Worm (Caenorhabditis elegans): ENCODE results near the gene str-129.

Gene str-129

ce11 chrV:8092385-8092784 is at the start of gene str-129:
TSS of gene str-129 (minus strand) at chrV:8092485.
- TF ChIP-seq ama-1 (optimal IDR thresholded peaks at IDR 0.05): no peak
- no peak for TF ChIP-seq hmg-4 (GFP tag; optimal IDR thresholded peaks at IDR 0.05)
- no peak for TF ChIP-seq hmbx-1 (tag; optimal IDR thresholded peaks at IDR 0.05)
- TF ChIP-seq B0310.2 (tag; optimal IDR thresholded peaks at IDR 0.05): no peak
- TF ChIP-seq flt-1 (GFP tag; IDR thresholded peaks at IDR 0.05): no peak

- TF ChIP-seq pes-1 (GFP tag; IDR thresholded peaks at IDR 0.05) (no peak), hmbx-1 (tag; optimal IDR thresholded peaks at IDR 0.05) (no peak), hmg-4 (GFP tag; optimal IDR thresholded peaks at IDR 0.05) (no peak), ceh-13 (GFP tag; optimal IDR thresholded peaks at IDR 0.05) (no peak), ets-7 (tag; optimal IDR thresholded peaks at IDR 0.05) (no peak), B0310.2 (tag; optimal IDR thresholded peaks at IDR 0.05) (no peak), hnd-1 (tag; optimal IDR thresholded peaks at IDR 0.05) (no peak), sea-1 (GFP tag; conservative IDR thresholded peaks at IDR 0.05) (no peak), scrt-1 (GFP tag; IDR thresholded peaks at IDR 0.05) (no peak), tra-4 (tag; optimal IDR thresholded peaks at IDR 0.05) (no peak), ama-1 (optimal IDR thresholded peaks at IDR 0.05) (no peak), flt-1 (GFP tag; IDR thresholded peaks at IDR 0.05) (no peak), tbx-11 (GFP tag; IDR thresholded peaks at IDR 0.05) (no peak), aly-1 (tag; optimal IDR thresholded peaks at IDR 0.05) (no peak)
Observed at ce11 chrV:8132926-8133325, 40.6 kb upstream of the str-129 start, which contains the start of gene D1014.4. TSS of gene D1014.4 (plus strand) at chrV:8133226.

DNA sequence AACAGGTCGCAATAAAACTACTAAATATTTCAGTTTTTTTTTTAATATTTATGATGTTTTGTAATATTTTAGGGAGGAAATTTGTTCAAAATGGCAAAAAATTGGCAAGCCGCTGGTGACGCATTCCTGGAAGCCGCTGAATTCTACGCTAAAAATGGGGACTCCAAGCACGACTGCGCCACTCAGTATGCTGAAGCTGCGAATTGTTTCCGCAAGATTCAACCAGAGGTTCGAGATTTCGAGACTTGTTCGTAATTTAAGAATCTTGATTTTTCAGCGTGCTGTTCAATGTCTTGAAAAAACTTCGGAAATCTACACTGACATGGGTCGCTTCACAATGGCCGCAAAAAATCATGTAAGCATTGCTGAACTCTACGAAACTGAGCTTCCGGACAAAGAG is 39.3 kb upstream of the str-129 start:
- TF ChIP-seq flt-1 (GFP tag; IDR thresholded peaks at IDR 0.05): no peak
- TF ChIP-seq scrt-1 (GFP tag; IDR thresholded peaks at IDR 0.05): no peak
- no peak for TF ChIP-seq ets-7 (tag; optimal IDR thresholded peaks at IDR 0.05)
- TF ChIP-seq sea-1 (GFP tag; conservative IDR thresholded peaks at IDR 0.05): no peak
- no peak for TF ChIP-seq B0310.2 (tag; optimal IDR thresholded peaks at IDR 0.05)
- no peak for TF ChIP-seq hnd-1 (tag; optimal IDR thresholded peaks at IDR 0.05)
- no peak for TF ChIP-seq F13C5.2 (tag; optimal IDR thresholded peaks at IDR 0.05)
- no peak for TF ChIP-seq tbx-37 (GFP tag; conservative IDR thresholded peaks at IDR 0.05)
- no peak for TF ChIP-seq pes-1 (GFP tag; IDR thresholded peaks at IDR 0.05)
- no peak for TF ChIP-seq hmg-4 (GFP tag; optimal IDR thresholded peaks at IDR 0.05)
- TF ChIP-seq ceh-13 (GFP tag; optimal IDR thresholded peaks at IDR 0.05): no peak
- TF ChIP-seq hmbx-1 (tag; optimal IDR thresholded peaks at IDR 0.05): no peak
- no peak for TF ChIP-seq aly-1 (tag; optimal IDR thresholded peaks at IDR 0.05)
- no peak for TF ChIP-seq tra-4 (tag; optimal IDR thresholded peaks at IDR 0.05)
- TF ChIP-seq ceh-36 (tag; optimal IDR thresholded peaks at IDR 0.05): no peak
- TF ChIP-seq ama-1 (optimal IDR thresholded peaks at IDR 0.05): no peak
- no peak for TF ChIP-seq tbx-11 (GFP tag; IDR thresholded peaks at IDR 0.05)

ce11 chrV:8130812-8131211 is 38.5 kb upstream of the str-129 start:
- TF ChIP-seq sea-1 (GFP tag; conservative IDR thresholded peaks at IDR 0.05): no peak
- TF ChIP-seq F13C5.2 (tag; optimal IDR thresholded peaks at IDR 0.05): no peak
- TF ChIP-seq scrt-1 (GFP tag; IDR thresholded peaks at IDR 0.05): no peak
- TF ChIP-seq hnd-1 (tag; optimal IDR thresholded peaks at IDR 0.05): no peak
- no peak for TF ChIP-seq tbx-11 (GFP tag; IDR thresholded peaks at IDR 0.05)
- TF ChIP-seq ceh-13 (GFP tag; optimal IDR thresholded peaks at IDR 0.05): no peak
- TF ChIP-seq tra-4 (tag; optimal IDR thresholded peaks at IDR 0.05): no peak
- no peak for TF ChIP-seq hmbx-1 (tag; optimal IDR thresholded peaks at IDR 0.05)
- no peak for TF ChIP-seq aly-1 (tag; optimal IDR thresholded peaks at IDR 0.05)
- TF ChIP-seq pes-1 (GFP tag; IDR thresholded peaks at IDR 0.05): no peak
- TF ChIP-seq tbx-37 (GFP tag; conservative IDR thresholded peaks at IDR 0.05): no peak
- TF ChIP-seq ama-1 (optimal IDR thresholded peaks at IDR 0.05): no peak
- no peak for TF ChIP-seq hmg-4 (GFP tag; optimal IDR thresholded peaks at IDR 0.05)
- no peak for TF ChIP-seq flt-1 (GFP tag; IDR thresholded peaks at IDR 0.05)
- TF ChIP-seq ceh-36 (tag; optimal IDR thresholded peaks at IDR 0.05): no peak
- no peak for TF ChIP-seq B0310.2 (tag; optimal IDR thresholded peaks at IDR 0.05)
- no peak for TF ChIP-seq ets-7 (tag; optimal IDR thresholded peaks at IDR 0.05)

DNA sequence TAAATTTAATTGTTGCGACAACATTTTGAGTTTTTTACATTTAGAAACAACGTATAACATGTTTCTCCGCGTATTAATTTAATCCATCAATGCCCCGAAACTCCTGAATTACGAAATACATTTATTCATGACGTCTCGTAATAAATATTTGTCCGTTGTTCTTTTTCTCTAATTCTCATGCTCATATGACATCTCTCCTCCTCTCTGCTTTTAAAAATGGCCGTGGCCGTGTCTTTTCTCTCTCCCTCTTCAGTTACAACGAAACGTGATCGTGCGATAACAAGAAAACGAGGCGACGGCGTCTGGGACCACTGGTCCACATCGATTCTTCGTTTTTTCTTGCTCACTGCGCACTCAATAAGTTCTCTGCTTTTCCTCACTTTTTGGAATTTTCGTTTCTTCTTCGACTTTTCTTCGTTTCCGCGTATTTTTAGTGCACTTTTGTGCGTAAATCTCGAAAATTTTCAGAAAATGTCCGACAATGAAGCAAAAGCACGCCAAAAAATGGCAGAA is 37.9 kb upstream of the str-129 start, which contains the start of gene snap-1:
Gene snap-1 (plus strand): TSS at position 463 of the 513 bp plus-strand sequence.
- TF ChIP-seq B0310.2 (tag; optimal IDR thresholded peaks at IDR 0.05) (no peak), tra-4 (tag; optimal IDR thresholded peaks at IDR 0.05) (no peak), hmg-4 (GFP tag; optimal IDR thresholded peaks at IDR 0.05) (no peak), F13C5.2 (tag; optimal IDR thresholded peaks at IDR 0.05) (no peak), scrt-1 (GFP tag; IDR thresholded peaks at IDR 0.05) (no peak), aly-1 (tag; optimal IDR thresholded peaks at IDR 0.05) (no peak), hnd-1 (tag; optimal IDR thresholded peaks at IDR 0.05) (no peak), flt-1 (GFP tag; IDR thresholded peaks at IDR 0.05) (no peak), ets-7 (tag; optimal IDR thresholded peaks at IDR 0.05) (no peak), pes-1 (GFP tag; IDR thresholded peaks at IDR 0.05) (no peak), ceh-36 (tag; optimal IDR thresholded peaks at IDR 0.05) (no peak), tbx-37 (GFP tag; conservative IDR thresholded peaks at IDR 0.05) (no peak), hmbx-1 (tag; optimal IDR thresholded peaks at IDR 0.05) (no peak), ceh-13 (GFP tag; optimal IDR thresholded peaks at IDR 0.05) (no peak), sea-1 (GFP tag; conservative IDR thresholded peaks at IDR 0.05) (no peak), tbx-11 (GFP tag; IDR thresholded peaks at IDR 0.05) (no peak), ama-1 (optimal IDR thresholded peaks at IDR 0.05) (no peak)

DNA sequence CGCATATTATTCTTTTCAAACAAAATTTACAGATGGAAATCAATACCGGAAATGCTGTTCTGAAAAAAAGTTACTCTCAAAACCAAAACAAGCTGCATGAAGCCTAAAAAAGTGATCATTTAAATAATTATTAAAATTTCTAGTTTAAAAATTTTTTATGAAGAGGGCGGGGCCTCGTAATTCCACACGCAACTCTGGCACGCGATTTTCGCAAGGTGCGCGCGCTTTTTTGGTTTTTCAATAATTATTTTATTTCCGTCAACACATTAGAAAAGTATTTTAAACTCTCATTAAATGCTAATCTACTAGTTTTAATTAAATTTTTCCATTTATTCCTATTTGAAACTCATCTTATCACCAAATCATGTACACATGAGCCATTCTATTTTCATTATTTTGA is 37.4 kb upstream of the str-129 start:
- TF ChIP-seq F13C5.2 (tag; optimal IDR thresholded peaks at IDR 0.05) (no peak), tbx-11 (GFP tag; IDR thresholded peaks at IDR 0.05) (0 out of 2 replicates have a peak, but pooled peaks have one; percentile 35)

DNA sequence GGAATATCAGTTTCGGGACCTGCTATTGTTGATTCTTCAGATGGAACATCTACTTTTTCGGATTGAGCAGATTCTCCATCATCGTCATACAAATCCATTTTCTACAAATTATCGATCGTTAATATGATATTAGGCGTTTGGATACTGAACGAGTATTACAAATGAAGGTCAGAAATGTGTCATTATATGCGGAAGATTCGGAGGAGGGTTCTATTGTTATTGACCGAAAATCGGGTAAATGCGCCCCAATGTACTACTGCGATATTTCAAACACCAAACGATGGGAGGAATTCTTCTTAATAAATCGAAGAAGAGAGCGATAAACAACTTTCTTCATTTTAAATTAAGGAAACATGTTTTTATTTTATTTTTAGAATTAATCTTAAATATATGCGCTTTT is 37.0 kb upstream of the str-129 start, which contains the start of gene spr-1:
Gene spr-1 (minus strand): TSS at position 101 of the 400 bp plus-strand sequence.
- TF ChIP-seq ama-1 (optimal IDR thresholded peaks at IDR 0.05): no peak
- no peak for TF ChIP-seq sea-1 (GFP tag; conservative IDR thresholded peaks at IDR 0.05)
- TF ChIP-seq aly-1 (tag; optimal IDR thresholded peaks at IDR 0.05): no peak
- no peak for TF ChIP-seq flt-1 (GFP tag; IDR thresholded peaks at IDR 0.05)
- no peak for TF ChIP-seq pes-1 (GFP tag; IDR thresholded peaks at IDR 0.05)
- no peak for TF ChIP-seq hnd-1 (tag; optimal IDR thresholded peaks at IDR 0.05)
- no peak for TF ChIP-seq tbx-37 (GFP tag; conservative IDR thresholded peaks at IDR 0.05)
- TF ChIP-seq ceh-13 (GFP tag; optimal IDR thresholded peaks at IDR 0.05): no peak
- TF ChIP-seq tra-4 (tag; optimal IDR thresholded peaks at IDR 0.05): no peak
- no peak for TF ChIP-seq ets-7 (tag; optimal IDR thresholded peaks at IDR 0.05)
- no peak for TF ChIP-seq tbx-11 (GFP tag; IDR thresholded peaks at IDR 0.05)
